Worm (Caenorhabditis elegans): ENCODE results near the gene F49C12.9.

F49C12.9 gene

DNA sequence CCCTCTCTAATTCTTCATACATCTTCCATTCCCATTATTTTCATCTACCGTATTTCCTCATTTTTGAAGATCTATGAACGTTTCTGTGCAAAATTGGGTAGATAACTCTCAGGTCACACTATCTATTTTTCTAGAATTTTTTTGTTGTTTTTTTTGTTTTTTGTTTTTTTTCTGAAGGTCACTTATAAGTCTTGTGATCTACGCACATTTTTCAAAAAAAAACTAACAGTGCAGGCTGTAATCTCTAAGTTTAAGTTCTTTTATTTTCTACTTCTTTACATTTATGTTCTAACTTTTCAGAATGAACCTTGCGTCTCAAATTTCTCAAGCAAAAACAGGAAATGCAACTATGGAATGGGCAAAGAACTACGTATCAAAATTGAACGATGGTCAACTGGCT is 46.2 kb downstream of the F49C12.9 start, which contains the start of gene flh-3:
TSS of gene flh-3 (plus strand) at position 301 of the 400 bp plus-strand sequence.
- TF ChIP-seq tbx-11 (GFP tag; IDR thresholded peaks at IDR 0.05): no peak
- no peak for TF ChIP-seq hmg-4 (GFP tag; optimal IDR thresholded peaks at IDR 0.05)
- TF ChIP-seq ceh-13 (GFP tag; optimal IDR thresholded peaks at IDR 0.05): no peak
- no peak for TF ChIP-seq ama-1 (optimal IDR thresholded peaks at IDR 0.05)
- no peak for TF ChIP-seq tra-4 (tag; optimal IDR thresholded peaks at IDR 0.05)
- TF ChIP-seq ceh-36 (tag; optimal IDR thresholded peaks at IDR 0.05): no peak
- no peak for TF ChIP-seq scrt-1 (GFP tag; IDR thresholded peaks at IDR 0.05)
- no peak for TF ChIP-seq hmbx-1 (tag; optimal IDR thresholded peaks at IDR 0.05)
- no peak for TF ChIP-seq sea-1 (GFP tag; conservative IDR thresholded peaks at IDR 0.05)
- TF ChIP-seq pes-1 (GFP tag; IDR thresholded peaks at IDR 0.05): no peak
- no peak for TF ChIP-seq B0310.2 (tag; optimal IDR thresholded peaks at IDR 0.05)
- TF ChIP-seq aly-1 (tag; optimal IDR thresholded peaks at IDR 0.05): no peak
- no peak for TF ChIP-seq ets-7 (tag; optimal IDR thresholded peaks at IDR 0.05)
- no peak for TF ChIP-seq tbx-37 (GFP tag; conservative IDR thresholded peaks at IDR 0.05)
- TF ChIP-seq F13C5.2 (tag; optimal IDR thresholded peaks at IDR 0.05): no peak
- no peak for TF ChIP-seq flt-1 (GFP tag; IDR thresholded peaks at IDR 0.05)
- no peak for TF ChIP-seq hnd-1 (tag; optimal IDR thresholded peaks at IDR 0.05)

- peak; percentile 67; the same call in 1 of the 2 replicates for TF ChIP-seq scrt-1 (GFP tag; IDR thresholded peaks at IDR 0.05)
- peak; percentile 77 for TF ChIP-seq aly-1 (tag; optimal IDR thresholded peaks at IDR 0.05)
- no peak for TF ChIP-seq hmg-4 (GFP tag; optimal IDR thresholded peaks at IDR 0.05)
- TF ChIP-seq flt-1 (GFP tag; IDR thresholded peaks at IDR 0.05): peak; percentile 58
Measured at ce11 chrIV:9268916-9269315, 47.1 kb downstream of the F49C12.9 start.

DNA sequence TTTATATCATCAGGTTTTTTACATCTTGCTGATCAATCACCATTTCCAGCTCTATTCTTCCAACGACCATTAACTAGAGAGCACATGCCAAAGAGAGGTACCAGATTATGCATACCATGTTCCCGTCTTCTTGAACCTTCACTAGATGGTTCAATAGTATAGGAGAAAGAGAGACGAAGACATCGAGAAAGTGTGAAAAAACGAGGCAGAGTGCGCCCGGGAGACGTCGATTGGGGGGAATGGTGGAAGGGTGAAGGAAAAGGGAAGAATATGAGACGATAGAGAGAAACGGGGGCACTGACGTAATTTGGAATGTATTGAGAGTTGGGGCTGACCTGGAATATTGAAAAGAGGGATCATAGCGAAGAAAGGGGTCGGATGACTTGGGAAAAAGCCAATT is 48.4 kb downstream of the F49C12.9 start:
- TF ChIP-seq hmg-4 (GFP tag; optimal IDR thresholded peaks at IDR 0.05) (peak; percentile 72), ceh-36 (tag; optimal IDR thresholded peaks at IDR 0.05) (no peak), hnd-1 (tag; optimal IDR thresholded peaks at IDR 0.05) (no peak), pes-1 (GFP tag; IDR thresholded peaks at IDR 0.05) (0 out of 2 replicates have a peak, but pooled peaks have one; percentile 13), F13C5.2 (tag; optimal IDR thresholded peaks at IDR 0.05) (no peak)

ce11 chrIV:9266464-9266863 is 49.6 kb downstream of the F49C12.9 start, which contains the start of gene Y11D7A.19:
TSS of gene Y11D7A.19 (minus strand) at chrIV:9266564.
- TF ChIP-seq sea-1 (GFP tag; conservative IDR thresholded peaks at IDR 0.05): no peak
- TF ChIP-seq tbx-11 (GFP tag; IDR thresholded peaks at IDR 0.05): no peak
- no peak for TF ChIP-seq F13C5.2 (tag; optimal IDR thresholded peaks at IDR 0.05)
- TF ChIP-seq hnd-1 (tag; optimal IDR thresholded peaks at IDR 0.05): no peak
- no peak for TF ChIP-seq hmg-4 (GFP tag; optimal IDR thresholded peaks at IDR 0.05)
- TF ChIP-seq aly-1 (tag; optimal IDR thresholded peaks at IDR 0.05): no peak
- TF ChIP-seq hmbx-1 (tag; optimal IDR thresholded peaks at IDR 0.05): no peak
- no peak for TF ChIP-seq ceh-13 (GFP tag; optimal IDR thresholded peaks at IDR 0.05)
- TF ChIP-seq B0310.2 (tag; optimal IDR thresholded peaks at IDR 0.05): no peak
- no peak for TF ChIP-seq flt-1 (GFP tag; IDR thresholded peaks at IDR 0.05)
- TF ChIP-seq scrt-1 (GFP tag; IDR thresholded peaks at IDR 0.05): no peak

Data from whole organism, early embryonic.